Worm (Caenorhabditis elegans) whole organism, L3 larva: ENCODE results near the gene cng-3.

ENCODE experiments used
- ceh-82 ChIP-seq: fragments of 150-350 bp; optimal IDR thresholded peaks from 2 replicates; lab custom pipeline; 2014; ENCODE audit warnings: missing biosample characterization, missing genetic modification characterization
- nhr-237 ChIP-seq: fragments of 150-350 bp; optimal IDR thresholded peaks from 2 replicates; lab custom pipeline; 2014; ENCODE audit warnings: missing biosample characterization, missing genetic modification characterization
- nhr-28 ChIP-seq: fragments of 150-350 bp; optimal IDR thresholded peaks from 2 replicates; lab custom pipeline; 2014; ENCODE audit warnings: missing biosample characterization, missing genetic modification characterization
- snpc-4 ChIP-seq: fragments of 150-350 bp; optimal IDR thresholded peaks from 2 replicates; lab custom pipeline; 2014; ENCODE audit warnings: missing biosample characterization, missing genetic modification characterization
- tbx-2 ChIP-seq: sonication (generic microtip); optimal IDR thresholded peaks from 2 replicates; lab custom pipeline; 2016; ENCODE audit warnings: mild to moderate bottlenecking, missing genetic modification characterization, missing compliant biosample characterization
- unc-39 ChIP-seq: sonication (generic microtip); optimal IDR thresholded peaks from 4 replicates; lab custom pipeline; 2017; ENCODE audit warnings: missing biosample characterization, missing genetic modification characterization
- ztf-11 ChIP-seq: fragments of 150-350 bp; optimal IDR thresholded peaks from 2 replicates; lab custom pipeline; 2014; ENCODE audit warnings: missing biosample characterization, missing genetic modification characterization

DNA sequence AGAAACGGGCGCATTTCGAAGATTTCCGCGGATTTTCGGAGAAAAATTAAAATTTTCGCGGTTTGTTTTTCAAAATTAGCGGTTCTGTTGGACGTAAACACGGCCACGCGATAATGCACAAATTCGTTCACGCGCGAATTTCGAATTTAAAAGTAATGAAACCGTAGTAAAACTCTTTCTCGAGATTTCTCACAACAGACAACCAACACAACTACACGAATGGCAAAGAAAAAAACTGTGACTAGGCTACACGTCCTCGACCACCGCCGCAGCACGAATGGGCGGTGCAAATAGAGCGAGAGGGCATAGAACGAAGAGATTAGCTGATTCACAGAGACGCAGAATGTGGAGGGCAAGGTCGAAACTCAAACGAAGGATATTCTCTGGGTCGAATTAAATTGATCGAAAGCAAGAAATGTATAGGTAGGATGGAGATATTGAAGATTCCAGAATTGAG, 39.9 kb downstream of the cng-3 start, which contains the start of gene idh-1:
- TF ChIP-seq tbx-2 (tag; lab: Kevin White, UChicago), result no peak
- no peak for TF ChIP-seq nhr-28
- TF ChIP-seq nhr-237 (tag; lab: Kevin White, UChicago), result no peak
- TF ChIP-seq unc-39 (tag; lab: Kevin White, UChicago), result no peak
- TF ChIP-seq snpc-4 (tag; lab: Kevin White, UChicago), result peak; percentile 83
- TF ChIP-seq ceh-82 (tag; lab: Kevin White, UChicago), result no peak
- no peak for TF ChIP-seq ztf-11 (tag; lab: Kevin White, UChicago)
